Worm (Caenorhabditis elegans): Measurements from ENCODE around the gene col-20.
"Not testable (repeated sequence)": the region's sequence is repeated elsewhere in the genome, so short reads cannot be mapped to it uniquely, and the experiment has no call there.

The col-20 gene

DNA sequence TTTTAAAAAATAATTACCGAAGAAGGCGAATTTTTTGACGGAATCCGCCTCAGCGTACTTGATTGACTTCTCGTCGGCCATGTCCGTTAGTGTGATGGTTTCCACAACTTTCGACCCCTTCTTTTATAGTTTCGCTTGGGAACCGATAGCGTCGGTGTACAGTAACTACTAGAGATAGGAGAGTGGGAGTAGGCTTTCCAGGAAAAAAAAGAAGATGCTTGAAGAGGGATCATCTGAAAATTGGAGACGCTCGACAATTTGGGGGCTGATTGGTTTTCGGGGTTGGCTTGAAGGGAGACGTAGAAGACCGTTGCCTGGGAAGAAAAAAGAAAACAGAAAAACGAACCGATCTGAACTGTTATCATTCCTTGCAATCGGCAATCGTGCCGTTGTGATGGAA lies at the start of gene col-20:
col-20 (minus strand) TSS at position 101 of the 400 bp plus-strand sequence.
- TF ChIP-seq Y55F3AM.14 (GFP tag; optimal IDR thresholded peaks at IDR 0.05), result no peak
- TF ChIP-seq sma-3 (GFP tag; optimal IDR thresholded peaks at IDR 0.05), result no peak
- no peak for TF ChIP-seq nhr-12 (tag; optimal IDR thresholded peaks at IDR 0.05)
- no peak for TF ChIP-seq nhr-77 (tag; optimal IDR thresholded peaks at IDR 0.05)
- TF ChIP-seq nhr-6 (tag; optimal IDR thresholded peaks at IDR 0.05), result no peak
- TF ChIP-seq nhr-10 (tag; optimal IDR thresholded peaks at IDR 0.05), result no peak
- TF ChIP-seq sem-4 (tag; optimal IDR thresholded peaks at IDR 0.05), result no peak
- TF ChIP-seq ceh-82 (tag; optimal IDR thresholded peaks at IDR 0.05), result no peak
- no peak for TF ChIP-seq ztf-11 (tag; optimal IDR thresholded peaks at IDR 0.05)
- TF ChIP-seq unc-62 (GFP tag; optimal IDR thresholded peaks at IDR 0.05), result no peak
- TF ChIP-seq nhr-23 (tag; optimal IDR thresholded peaks at IDR 0.05), result no peak

DNA sequence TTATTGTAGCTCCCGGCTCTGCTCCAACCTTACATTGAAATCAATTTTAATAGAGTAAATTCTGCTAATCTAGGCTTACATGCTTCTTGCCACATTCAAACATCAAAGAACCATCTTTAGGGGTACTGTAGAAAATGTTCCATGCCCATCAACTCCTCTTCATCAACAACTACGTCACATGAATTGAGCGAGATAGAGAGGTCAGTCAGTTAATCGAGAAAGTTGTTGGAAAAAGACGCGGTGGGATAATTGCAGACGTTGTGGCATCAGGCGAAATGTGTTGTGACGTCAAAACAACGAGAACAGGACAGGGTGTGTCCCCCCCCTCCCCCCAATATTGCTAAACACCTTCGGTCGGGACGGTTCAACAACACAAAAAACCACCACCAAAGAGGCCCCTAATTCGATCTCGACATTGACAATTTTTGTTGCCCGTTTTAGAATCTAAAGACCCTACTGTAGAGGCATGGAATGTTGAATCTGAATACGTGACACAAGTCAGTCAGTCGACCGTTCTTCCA lies 48.0 kb upstream of the col-20 start:
- TF ChIP-seq nhr-25 (tag; optimal IDR thresholded peaks at IDR 0.05) (peak; percentile 43), sma-9 (GFP tag; optimal IDR thresholded peaks at IDR 0.05) (peak; percentile 3), sma-9 (tag; optimal IDR thresholded peaks at IDR 0.05) (no peak), gmeb-1 (tag; optimal IDR thresholded peaks at IDR 0.05) (no peak), lin-39 (tag; optimal IDR thresholded peaks at IDR 0.05) (no peak), sma-3 (GFP tag; optimal IDR thresholded peaks at IDR 0.05) (peak; percentile 65)

ce11 chrII:4916462-4916861 lies 45.9 kb upstream of the col-20 start, which contains the start of gene msp-31:
TSS of gene msp-31 (minus strand) at chrII:4916562.
- TF ChIP-seq egl-27, nhr-6, nhr-12 (tag; optimal IDR thresholded peaks at IDR 0.05): not testable (repeated sequence)

DNA sequence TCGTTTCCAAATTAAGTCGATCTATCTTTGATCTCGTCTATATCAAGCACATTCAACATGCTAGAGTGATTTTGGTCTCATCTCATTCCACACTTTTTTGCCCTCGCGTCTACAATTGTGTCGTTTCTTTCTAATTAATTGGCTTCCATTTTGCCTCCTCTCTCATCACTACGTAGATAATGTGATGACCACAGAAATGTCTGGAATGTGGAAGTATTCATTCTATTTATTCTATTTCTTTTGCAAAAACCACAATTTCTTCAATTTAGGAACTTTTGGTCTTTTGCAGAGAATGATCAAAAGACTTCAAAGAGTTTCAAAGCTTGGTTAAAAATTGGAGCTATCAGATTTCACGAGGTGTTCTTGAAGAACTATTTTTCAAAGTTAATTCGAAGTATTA lies 45.0 kb upstream of the col-20 start:
- no peak for TF ChIP-seq snpc-4 (tag; optimal IDR thresholded peaks at IDR 0.05)
- no peak for TF ChIP-seq nhr-129 (tag; optimal IDR thresholded peaks at IDR 0.05)
- TF ChIP-seq mbf-1 (tag; optimal IDR thresholded peaks at IDR 0.05), result no peak
- no peak for TF ChIP-seq ztf-1 (GFP tag; conservative IDR thresholded peaks at IDR 0.05)
- TF ChIP-seq nhr-10 (tag; optimal IDR thresholded peaks at IDR 0.05), result no peak
- TF ChIP-seq crh-2 (tag; optimal IDR thresholded peaks at IDR 0.05), result no peak
- no peak for TF ChIP-seq unc-62 (GFP tag; optimal IDR thresholded peaks at IDR 0.05)
- TF ChIP-seq fos-1 (tag; optimal IDR thresholded peaks at IDR 0.05), result no peak
- no peak for TF ChIP-seq R02D3.7 (tag; optimal IDR thresholded peaks at IDR 0.05)
- no peak for TF ChIP-seq nhr-23 (tag; optimal IDR thresholded peaks at IDR 0.05)
- TF ChIP-seq zag-1 (tag; optimal IDR thresholded peaks at IDR 0.05), result no peak
- TF ChIP-seq skn-1 (tag; optimal IDR thresholded peaks at IDR 0.05), result no peak
- no peak for TF ChIP-seq ZK546.5 (tag; optimal IDR thresholded peaks at IDR 0.05)
- TF ChIP-seq elt-1 (tag; optimal IDR thresholded peaks at IDR 0.05), result no peak
- TF ChIP-seq lin-39 (tag; optimal IDR thresholded peaks at IDR 0.05), result no peak
- TF ChIP-seq lin-13 (GFP tag; optimal IDR thresholded peaks at IDR 0.05), result no peak
- no peak for TF ChIP-seq lin-11 (tag; optimal IDR thresholded peaks at IDR 0.05)

- TF ChIP-seq unc-39 (tag; optimal IDR thresholded peaks at IDR 0.05), result no peak
- TF ChIP-seq gmeb-1 (tag; optimal IDR thresholded peaks at IDR 0.05), result no peak
- TF ChIP-seq unc-62 (GFP tag; optimal IDR thresholded peaks at IDR 0.05), result no peak
- no peak for TF ChIP-seq nhr-25 (tag; optimal IDR thresholded peaks at IDR 0.05)
- TF ChIP-seq blmp-1 (tag; optimal IDR thresholded peaks at IDR 0.05; ENCODE audit: insufficient read depth), result no peak
- TF ChIP-seq nhr-23 (tag; optimal IDR thresholded peaks at IDR 0.05), result no peak
- TF ChIP-seq R02D3.7 (tag; optimal IDR thresholded peaks at IDR 0.05), result no peak
Measured at ce11 chrII:4914214-4914613, 43.6 kb upstream of the col-20 start, which contains the start of gene R05F9.11. TSS of gene R05F9.11 (minus strand) at chrII:4914218.

ce11 chrII:4908160-4908559 lies 37.6 kb upstream of the col-20 start:
- TF ChIP-seq Y55F3AM.14 (GFP tag; optimal IDR thresholded peaks at IDR 0.05) (peak; percentile 18), F13H6.1 (tag; optimal IDR thresholded peaks at IDR 0.05) (peak; percentile 28), zag-1 (tag; optimal IDR thresholded peaks at IDR 0.05) (peak; percentile 22), nhr-25 (tag; optimal IDR thresholded peaks at IDR 0.05) (no peak), nhr-129 (tag; optimal IDR thresholded peaks at IDR 0.05) (peak; percentile 43), lsy-2 (tag; optimal IDR thresholded peaks at IDR 0.05) (peak in 1 of 2 experiments; percentile 25), sma-3 (GFP tag; optimal IDR thresholded peaks at IDR 0.05) (peak; percentile 7), lin-13 (GFP tag; optimal IDR thresholded peaks at IDR 0.05) (no peak), fos-1 (tag; optimal IDR thresholded peaks at IDR 0.05) (peak; percentile 10), blmp-1 (tag; optimal IDR thresholded peaks at IDR 0.05; ENCODE audit: insufficient read depth) (no peak), ztf-4 (tag; optimal IDR thresholded peaks at IDR 0.05) (peak; percentile 25), sma-9 (GFP tag; optimal IDR thresholded peaks at IDR 0.05) (peak; percentile 25), sma-9 (tag; optimal IDR thresholded peaks at IDR 0.05) (no peak), ztf-11 (tag; optimal IDR thresholded peaks at IDR 0.05) (no peak), unc-55 (GFP tag; optimal IDR thresholded peaks at IDR 0.05) (peak; percentile 62), gmeb-1 (tag; optimal IDR thresholded peaks at IDR 0.05) (no peak), C34F6.9 (tag; optimal IDR thresholded peaks at IDR 0.05) (peak; percentile 40)

All from whole organism, L2 larva.